Fruit fly (Drosophila melanogaster) whole organism, embryonic: ENCODE data around the gene FucTC.
A peak's percentile ranks its signal among the peaks of the same experiment; 100 is the strongest.

Experiments used
- CG11247 ChIP-seq: fragments of 200-800 bp; sonication (Bioruptor generic); IDR thresholded peaks from 2 replicates; pipeline ENCODE4 v1.3.6; 2022; ENCODE audit warnings: missing biosample characterization, missing genetic modification characterization
- Ets65A ChIP-seq: fragments of 200-800 bp; sonication (Bioruptor generic); peaks from one replicate; lab custom pipeline; 2016; ENCODE audit warnings: missing biosample characterization, missing genetic modification characterization

The FucTC gene

DNA sequence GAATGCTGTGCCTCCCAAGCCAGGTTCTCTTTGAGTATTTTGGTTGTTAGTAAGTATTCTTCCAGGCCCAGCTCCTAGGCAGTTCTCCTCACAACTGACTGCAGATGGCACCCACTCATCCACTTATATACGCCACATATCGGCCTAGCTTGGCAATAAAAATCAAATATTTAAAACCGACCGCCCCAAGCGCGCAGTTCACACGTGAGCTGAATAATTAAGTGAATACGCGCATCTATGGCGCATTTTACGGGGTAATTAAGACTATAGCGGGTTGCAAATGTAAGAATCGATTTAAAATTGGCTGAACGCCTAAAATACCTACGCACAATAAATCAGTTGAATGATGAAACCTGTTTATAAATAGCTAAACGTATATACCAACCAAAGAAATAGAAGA is 51.1 kb downstream of the FucTC start, which contains the start of gene CG40486:
Gene CG40486 (minus strand): TSS at position 101 of the 400 bp plus-strand sequence.
- TF ChIP-seq CG11247 (GFP tag; lab: Robert Waterston, UW) (no peak), Ets65A (GFP tag; lab: Kevin White, UChicago) (peak; percentile 11)
